Worm (Caenorhabditis elegans): Measurements from ENCODE around the gene sra-13.

sra-13 gene

DNA sequence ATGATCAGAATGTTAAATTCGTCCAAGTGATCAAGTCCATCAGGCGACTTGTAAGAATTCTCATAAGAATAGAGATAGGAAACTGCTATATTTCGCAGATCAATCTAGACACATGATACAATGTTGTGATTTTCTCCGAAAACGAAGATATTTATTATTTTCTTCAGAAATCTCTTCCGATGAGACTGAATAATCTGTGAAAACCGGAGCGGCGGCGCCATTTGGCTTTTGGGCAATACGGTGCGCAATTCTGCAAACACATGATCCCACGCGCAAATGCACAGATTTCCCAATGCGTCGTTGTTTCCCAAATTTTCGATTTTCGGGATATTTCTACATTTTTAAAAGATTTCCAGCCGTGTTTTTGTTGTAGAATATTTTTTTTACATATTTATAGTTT, 34.7 kb downstream of the sra-13 start (continued):
- TF ChIP-seq ztf-25 (GFP tag; IDR thresholded peaks at IDR 0.05) (no peak), xnd-1 (tag; optimal IDR thresholded peaks at IDR 0.05) (peak; percentile 5), let-526 (GFP tag; IDR thresholded peaks at IDR 0.05) (no peak), mes-4 (tag; optimal IDR thresholded peaks at IDR 0.05) (no peak)

- no peak for TF ChIP-seq hrde-1 (tag; optimal IDR thresholded peaks at IDR 0.05; ENCODE audit: borderline replicate concordance)
- TF ChIP-seq K11D2.4 (GFP tag; IDR thresholded peaks at IDR 0.05) = no peak
- no peak for TF ChIP-seq lin-40 (tag; optimal IDR thresholded peaks at IDR 0.05)
- no peak for TF ChIP-seq egl-44 (GFP tag; IDR thresholded peaks at IDR 0.05)
- peak; percentile 50 for TF ChIP-seq madf-6 (GFP tag; IDR thresholded peaks at IDR 0.05)
- TF ChIP-seq Y53G8AR.9 (GFP tag; conservative IDR thresholded peaks at IDR 0.05) = peak; percentile 51
- no peak for TF ChIP-seq unc-130 (GFP tag; optimal IDR thresholded peaks at IDR 0.05)
- TF ChIP-seq cebp-2 (GFP tag; IDR thresholded peaks at IDR 0.05) = no peak
- no peak for TF ChIP-seq sptf-2 (GFP tag; optimal IDR thresholded peaks at IDR 0.05)
- TF ChIP-seq hlh-12 (tag; optimal IDR thresholded peaks at IDR 0.05) = no peak
- 0 out of 2 replicates have a peak, but pooled peaks have one; percentile 22 for TF ChIP-seq lin-26 (GFP tag; IDR thresholded peaks at IDR 0.05)
- no peak for TF ChIP-seq akir-1 (GFP tag; optimal IDR thresholded peaks at IDR 0.05)
- no peak for TF ChIP-seq Y53F4B.3 (GFP tag; IDR thresholded peaks at IDR 0.05)
- TF ChIP-seq nhr-27 (tag; optimal IDR thresholded peaks at IDR 0.05) = no peak
- no peak for TF ChIP-seq somi-1 (GFP tag; optimal IDR thresholded peaks at IDR 0.05)
- TF ChIP-seq F52B5.7 (tag; optimal IDR thresholded peaks at IDR 0.05) = no peak
- TF ChIP-seq D2030.7 (GFP tag; IDR thresholded peaks at IDR 0.05) = peak; percentile 34; the same call in 1 of the 2 replicates
- no peak for TF ChIP-seq F33H1.4 (GFP tag; IDR thresholded peaks at IDR 0.05)
- TF ChIP-seq bed-2 (GFP tag; IDR thresholded peaks at IDR 0.05) = no peak
- TF ChIP-seq nhr-179 (tag; optimal IDR thresholded peaks at IDR 0.05) = no peak
- TF ChIP-seq dpff-1 (tag; optimal IDR thresholded peaks at IDR 0.05) = no peak
- no peak for TF ChIP-seq mxl-1 (tag; optimal IDR thresholded peaks at IDR 0.05)
- TF ChIP-seq nhr-80 (tag; optimal IDR thresholded peaks at IDR 0.05) = no peak
- TF ChIP-seq fkh-3 (tag; optimal IDR thresholded peaks at IDR 0.05) = no peak
- TF ChIP-seq lin-54 (GFP tag; optimal IDR thresholded peaks at IDR 0.05) = peak; percentile 17
- TF ChIP-seq ets-4 (GFP tag; optimal IDR thresholded peaks at IDR 0.05) = no peak
- TF ChIP-seq F39B2.1 (GFP tag; IDR thresholded peaks at IDR 0.05) = no peak
- no peak for TF ChIP-seq die-1 (tag; optimal IDR thresholded peaks at IDR 0.05)
- TF ChIP-seq C17E4.6 (GFP tag; IDR thresholded peaks at IDR 0.05) = no peak
- no peak for TF ChIP-seq ztf-25 (GFP tag; IDR thresholded peaks at IDR 0.05)
- no peak for TF ChIP-seq let-607 (tag; optimal IDR thresholded peaks at IDR 0.05)
- no peak for TF ChIP-seq lsl-1 (GFP tag; optimal IDR thresholded peaks at IDR 0.05)
- TF ChIP-seq rec-8 (tag; optimal IDR thresholded peaks at IDR 0.05) = no peak
- no peak for TF ChIP-seq Y95B8A.8 (GFP tag; IDR thresholded peaks at IDR 0.05)
- TF ChIP-seq gei-17 (GFP tag; optimal IDR thresholded peaks at IDR 0.05) = no peak
- no peak for TF ChIP-seq egl-18 (GFP tag; IDR thresholded peaks at IDR 0.05)
- TF ChIP-seq hsf-1 (GFP tag; IDR thresholded peaks at IDR 0.05) = 0 out of 2 replicates have a peak, but pooled peaks have one; percentile 39
- TF ChIP-seq tbp1 (GFP tag; optimal IDR thresholded peaks at IDR 0.05) = no peak
- TF ChIP-seq tlf-1 (GFP tag; optimal IDR thresholded peaks at IDR 0.05) = no peak
- TF ChIP-seq aptf-3 (GFP tag; IDR thresholded peaks at IDR 0.05) = no peak
- no peak for TF ChIP-seq F37B4.10 (GFP tag; IDR thresholded peaks at IDR 0.05)
Measured at ce11 chrII:8442717-8443223, 35.3 kb downstream of the sra-13 start, which contains the start of gene eif-3.G. TSS of gene eif-3.G (plus strand) at chrII:8442767.

Data from whole organism, young adult.